Fruit fly (Drosophila melanogaster) whole organism, embryonic: ENCODE measurements around the gene CG31798.

ENCODE experiments used
- Asciz ChIP-seq: fragments of 200-800 bp; sonication (Bioruptor generic); optimal IDR thresholded peaks from 2 replicates; lab custom pipeline; 2017; ENCODE audit warnings: missing biosample characterization, mild to moderate bottlenecking, missing genetic modification characterization, missing genetic modification reagents
- Blimp-1 ChIP-seq: fragments of 200-800 bp; sonication (Bioruptor generic); optimal IDR thresholded peaks from 3 replicates; lab custom pipeline; 2018; ENCODE audit warnings: missing biosample characterization, missing genetic modification characterization, mild to moderate bottlenecking, moderate library complexity, missing genetic modification reagents
- CG10565 ChIP-seq: fragments of 200-800 bp; sonication (Bioruptor generic); optimal IDR thresholded peaks from 3 replicates; lab custom pipeline; 2016; ENCODE audit warnings: missing biosample characterization, mild to moderate bottlenecking, missing genetic modification characterization
- CG12071 ChIP-seq: fragments of 200-800 bp; sonication (Bioruptor generic); optimal IDR thresholded peaks from 3 replicates; lab custom pipeline; 2018; ENCODE audit warnings: missing biosample characterization, mild to moderate bottlenecking, missing genetic modification characterization
- CG12219 ChIP-seq: fragments of 200-800 bp; sonication (Bioruptor generic); optimal IDR thresholded peaks from 3 replicates; lab custom pipeline; 2018; ENCODE audit warnings: missing biosample characterization, mild to moderate bottlenecking, missing genetic modification characterization
- CG13775 ChIP-seq: fragments of 200-800 bp; sonication (Bioruptor generic); optimal IDR thresholded peaks from 3 replicates; lab custom pipeline; 2017; ENCODE audit warnings: missing biosample characterization, mild to moderate bottlenecking, missing genetic modification characterization
- CG14710 ChIP-seq: fragments of 200-800 bp; sonication (Bioruptor generic); optimal IDR thresholded peaks from 3 replicates; lab custom pipeline; 2019; ENCODE audit warnings: missing biosample characterization, mild to moderate bottlenecking, missing genetic modification characterization, moderate library complexity
- CG15514 ChIP-seq: fragments of 200-800 bp; sonication (Bioruptor generic); optimal IDR thresholded peaks from 3 replicates; lab custom pipeline; 2017; ENCODE audit warnings: missing biosample characterization, missing genetic modification characterization, mild to moderate bottlenecking, moderate library complexity, missing genetic modification reagents
- CG15601 ChIP-seq: fragments of 200-800 bp; sonication (Bioruptor generic); optimal IDR thresholded peaks from 3 replicates; lab custom pipeline; 2019; ENCODE audit warnings: missing biosample characterization, mild to moderate bottlenecking, missing genetic modification characterization, moderate library complexity
- CG2199 ChIP-seq: fragments of 200-800 bp; sonication (Bioruptor generic); IDR thresholded peaks from 3 replicates; pipeline ENCODE4 v1.3.6; 2022; ENCODE audit warnings: missing biosample characterization, missing genetic modification characterization
- CG30403 ChIP-seq: fragments of 200-800 bp; sonication (Bioruptor generic); optimal IDR thresholded peaks from 3 replicates; lab custom pipeline; 2016; ENCODE audit warnings: missing biosample characterization, missing genetic modification characterization
- CG31441 ChIP-seq: fragments of 200-800 bp; sonication (Bioruptor generic); IDR thresholded peaks from 2 replicates; pipeline ENCODE4 v1.3.6; 2022; ENCODE audit warnings: missing biosample characterization, missing genetic modification characterization
- CG32767 ChIP-seq: fragments of 200-800 bp; sonication (Bioruptor generic); IDR thresholded peaks from 2 replicates; pipeline ENCODE4 v1.3.6; 2022; ENCODE audit warnings: missing biosample characterization, missing genetic modification characterization
- CG6654 ChIP-seq: fragments of 200-800 bp; sonication (Bioruptor generic); optimal IDR thresholded peaks from 2 replicates; lab custom pipeline; 2017; ENCODE audit warnings: missing biosample characterization, mild to moderate bottlenecking, missing genetic modification characterization
- CG6689 ChIP-seq: fragments of 200-800 bp; sonication (Bioruptor generic); IDR thresholded peaks from 2 replicates; pipeline ENCODE4 v1.3.6; 2022; ENCODE audit warnings: missing biosample characterization, missing genetic modification characterization
- CG6813 ChIP-seq: fragments of 200-800 bp; sonication (Bioruptor generic); optimal IDR thresholded peaks from 2 replicates; lab custom pipeline; 2017; ENCODE audit warnings: missing biosample characterization, missing genetic modification characterization, mild to moderate bottlenecking, moderate library complexity, missing genetic modification reagents
- CG8388 ChIP-seq: fragments of 200-800 bp; sonication (Bioruptor generic); optimal IDR thresholded peaks from 2 replicates; lab custom pipeline; 2019; ENCODE audit warnings: missing biosample characterization, mild to moderate bottlenecking, missing genetic modification characterization, moderate library complexity
- CG9437 ChIP-seq: fragments of 200-800 bp; sonication (Bioruptor generic); optimal IDR thresholded peaks from 2 replicates; lab custom pipeline; 2018; ENCODE audit warnings: missing biosample characterization, mild to moderate bottlenecking, missing genetic modification characterization
- CG9817 ChIP-seq: fragments of 200-800 bp; sonication (Bioruptor generic); optimal IDR thresholded peaks from 2 replicates; lab custom pipeline; 2018; ENCODE audit warnings: missing biosample characterization, mild to moderate bottlenecking, missing genetic modification characterization, moderate library complexity
- Dbx ChIP-seq: fragments of 200-800 bp; sonication (Bioruptor generic); IDR thresholded peaks from 3 replicates; pipeline ENCODE4 v1.3.6; 2022; ENCODE audit warnings: missing biosample characterization, missing genetic modification characterization
- E2f2 ChIP-seq: fragments of 200-800 bp; sonication (Bioruptor generic); IDR thresholded peaks from 2 replicates; pipeline ENCODE4 v1.3.6; 2022; ENCODE audit warnings: missing biosample characterization, missing genetic modification characterization
- Ets97D ChIP-seq: fragments of 200-800 bp; sonication (Bioruptor generic); optimal IDR thresholded peaks from 3 replicates; lab custom pipeline; 2016; ENCODE audit warnings: missing biosample characterization, missing genetic modification characterization
- HLHmδ ChIP-seq: fragments of 200-800 bp; sonication (Bioruptor generic); optimal IDR thresholded peaks from 2 replicates; lab custom pipeline; 2018; ENCODE audit warnings: missing biosample characterization, mild to moderate bottlenecking, missing genetic modification characterization, moderate library complexity
- HmgZ ChIP-seq: fragments of 200-800 bp; sonication (Bioruptor generic); optimal IDR thresholded peaks from 2 replicates; lab custom pipeline; 2018; ENCODE audit warnings: missing biosample characterization, mild to moderate bottlenecking, missing genetic modification characterization
- Hr51 ChIP-seq, 2 experiments: fragments of 200-800 bp; sonication (Bioruptor generic); optimal IDR thresholded peaks; 2 replicates in 1 of 2; 3 replicates in 1 of 2; lab custom pipeline; 2016 to 2018; ENCODE audit warnings: missing biosample characterization in 2 of 2, missing genetic modification characterization in 2 of 2, mild to moderate bottlenecking in 1 of 2, moderate library complexity in 1 of 2
- Lhr ChIP-seq: fragments of 200-800 bp; sonication (Bioruptor generic); optimal IDR thresholded peaks from 3 replicates; lab custom pipeline; 2017; ENCODE audit warnings: mild to moderate bottlenecking, missing biosample characterization, missing genetic modification reagents, missing genetic modification characterization
- Med ChIP-seq: fragments of 200-800 bp; sonication (Bioruptor generic); peaks from one replicate; lab custom pipeline; 2016; ENCODE audit warnings: missing biosample characterization, missing genetic modification characterization, mild to moderate bottlenecking, inconsistent platforms, moderate library complexity
- Nf-YC ChIP-seq: fragments of 200-800 bp; optimal IDR thresholded peaks from 3 replicates; lab custom pipeline; 2019; ENCODE audit warnings: missing biosample characterization, mild to moderate bottlenecking, missing genetic modification characterization, moderate library complexity
- Ssrp ChIP-seq: fragments of 200-800 bp; sonication (Bioruptor generic); optimal IDR thresholded peaks from 2 replicates; lab custom pipeline; 2018; ENCODE audit warnings: missing biosample characterization, mild to moderate bottlenecking, missing genetic modification characterization, moderate library complexity
- Xrp1 ChIP-seq: fragments of 200-800 bp; sonication (Bioruptor generic); IDR thresholded peaks from 2 replicates; pipeline ENCODE4 v1.3.6; 2022; ENCODE audit warnings: missing biosample characterization, missing genetic modification characterization
- ase ChIP-seq: fragments of 200-800 bp; sonication (Bioruptor generic); IDR thresholded peaks from 3 replicates; pipeline ENCODE4 v1.3.6; 2022; ENCODE audit warnings: missing biosample characterization, missing genetic modification characterization
- crp ChIP-seq, 2 experiments: fragments of 200-800 bp; sonication (Bioruptor generic); optimal IDR thresholded peaks; 2 replicates in 1 of 2; 3 replicates in 1 of 2; lab custom pipeline; 2017; ENCODE audit warnings: missing biosample characterization in 2 of 2, missing genetic modification characterization in 2 of 2, mild to moderate bottlenecking in 1 of 2, moderate library complexity in 1 of 2
- dpn ChIP-seq, 2 experiments: fragments of 200-800 bp; sonication (Bioruptor generic); optimal IDR thresholded peaks; 3 replicates each; lab custom pipeline; 2016; ENCODE audit warnings: missing biosample characterization in 2 of 2, missing genetic modification characterization in 2 of 2
- emc ChIP-seq: fragments of 200-800 bp; sonication (Bioruptor generic); optimal IDR thresholded peaks from 2 replicates; lab custom pipeline; 2016; ENCODE audit warnings: missing biosample characterization, missing genetic modification characterization
- ems ChIP-seq: fragments of 200-800 bp; sonication (Bioruptor generic); optimal IDR thresholded peaks from 3 replicates; lab custom pipeline; 2016; ENCODE audit warnings: missing biosample characterization, missing genetic modification characterization
- gsb-n ChIP-seq: fragments of 200-800 bp; sonication (Bioruptor generic); optimal IDR thresholded peaks from 3 replicates; lab custom pipeline; 2018; ENCODE audit warnings: missing biosample characterization, mild to moderate bottlenecking, missing genetic modification characterization
- gt ChIP-seq: fragments of 200-800 bp; sonication (Bioruptor generic); IDR thresholded peaks from 2 replicates; pipeline ENCODE4 v1.3.6; 2022; ENCODE audit warnings: missing biosample characterization, missing genetic modification characterization
- lov ChIP-seq, 2 experiments: fragments of 200-800 bp in 1 of 2; fragments of >200 bp in 1 of 2; sonication (Bioruptor generic) in 1 of 2; IDR thresholded peaks in 1 of 2; optimal IDR thresholded peaks in 1 of 2; 2 replicates in 1 of 2; 3 replicates in 1 of 2; pipeline versions ENCODE4 v1.3.6 to Lab custom; 2017 to 2022; ENCODE audit warnings: missing biosample characterization in 1 of 2, missing genetic modification characterization in 1 of 2
- prd ChIP-seq, 3 experiments: fragments of >200 bp in 2 of 3; fragments of 200-800 bp in 1 of 3; sonication (Bioruptor generic) in 1 of 3; optimal IDR thresholded peaks in 2 of 3; IDR thresholded peaks in 1 of 3; 2 replicates in 2 of 3; 3 replicates in 1 of 3; pipeline versions ENCODE4 v1.3.6 to Lab custom; 2017 to 2022; ENCODE audit warnings: missing biosample characterization in 1 of 3, missing genetic modification characterization in 1 of 3
- pros ChIP-seq: fragments of 200-800 bp; sonication (Bioruptor generic); optimal IDR thresholded peaks from 3 replicates; lab custom pipeline; 2019; ENCODE audit warnings: missing biosample characterization, mild to moderate bottlenecking, missing genetic modification characterization, moderate library complexity
- salm ChIP-seq: fragments of 200-800 bp; sonication (Bioruptor generic); optimal IDR thresholded peaks from 2 replicates; lab custom pipeline; 2018; ENCODE audit warnings: missing biosample characterization, mild to moderate bottlenecking, missing genetic modification characterization
- seq ChIP-seq: fragments of 200-800 bp; sonication (Bioruptor generic); IDR thresholded peaks from 2 replicates; pipeline ENCODE4 v1.3.6; 2022; ENCODE audit warnings: missing biosample characterization, missing genetic modification characterization
- sob ChIP-seq: fragments of 200-800 bp; sonication (Bioruptor generic); IDR thresholded peaks from 2 replicates; pipeline ENCODE4 v1.3.6; 2022; ENCODE audit warnings: missing biosample characterization, missing genetic modification characterization
- sqz ChIP-seq: fragments of 200-800 bp; sonication (Bioruptor generic); optimal IDR thresholded peaks from 3 replicates; lab custom pipeline; 2018; ENCODE audit warnings: missing biosample characterization, mild to moderate bottlenecking, missing genetic modification characterization
- tx ChIP-seq: fragments of 200-800 bp; sonication (Bioruptor generic); optimal IDR thresholded peaks from 2 replicates; lab custom pipeline; 2016; ENCODE audit warnings: missing biosample characterization, missing genetic modification characterization
- zf30C ChIP-seq: fragments of 200-800 bp; sonication (Bioruptor generic); optimal IDR thresholded peaks from 3 replicates; lab custom pipeline; 2018; ENCODE audit warnings: missing biosample characterization, mild to moderate bottlenecking, missing genetic modification characterization

Gene CG31798

DNA sequence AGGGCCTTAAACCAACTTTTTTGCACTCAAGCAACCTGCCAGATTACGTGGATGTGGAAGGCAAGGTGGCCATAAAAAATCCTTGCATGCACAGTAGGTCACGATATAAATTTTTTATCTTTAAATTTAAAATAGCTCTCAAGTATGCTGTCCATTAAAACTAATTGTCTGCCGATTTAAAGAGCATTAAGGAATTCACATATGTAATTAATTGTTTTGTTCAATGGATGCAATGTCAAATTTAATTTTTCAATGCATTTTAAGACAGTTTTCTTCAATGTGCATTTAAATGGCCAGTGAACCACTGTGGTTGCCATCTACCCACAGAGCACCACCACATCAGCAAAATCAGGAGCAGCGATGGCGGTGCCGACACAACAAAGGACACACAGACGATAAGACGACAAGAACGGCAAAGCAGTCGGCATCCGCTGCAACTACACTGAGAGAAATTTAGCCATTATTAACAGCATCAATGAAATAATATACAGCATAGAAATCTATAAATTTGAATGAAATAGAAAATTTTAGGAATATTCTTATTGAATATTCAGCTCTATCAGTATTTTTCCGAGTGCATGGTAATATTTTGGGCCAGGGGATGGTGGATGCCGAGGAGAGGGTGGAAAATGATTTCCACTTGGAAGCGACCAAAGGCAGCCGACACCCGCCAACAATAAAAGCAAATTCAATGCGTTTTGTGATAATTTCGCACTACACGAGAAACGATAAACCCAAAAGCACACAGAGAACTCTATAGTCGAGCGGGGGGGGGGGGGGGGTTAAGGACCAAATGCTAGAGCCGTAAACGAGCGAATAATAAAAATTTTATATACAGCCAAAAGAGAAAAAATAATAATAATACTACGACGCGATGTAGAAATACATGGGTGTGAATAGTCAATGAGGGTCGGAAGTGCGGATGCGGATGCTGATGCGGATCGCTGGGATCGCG lies 16.6 kb upstream of the CG31798 start:
- no peak for TF ChIP-seq salm
- peak; percentile 3 for TF ChIP-seq CG9437 (GFP tag; lab: Kevin White, UChicago)
- peak; percentile 49 for TF ChIP-seq sqz (GFP tag; lab: Kevin White, UChicago)
- 0 out of 2 replicates have a peak, but pooled peaks have one; percentile 23 for TF ChIP-seq gt (GFP tag; lab: Robert Waterston, UW)
- TF ChIP-seq pros = peak; percentile 71
- peak; percentile 50 for TF ChIP-seq Ssrp
- TF ChIP-seq Dbx (GFP tag; lab: Robert Waterston, UW) = no peak
- no peak for TF ChIP-seq prd (optimal IDR thresholded peaks at IDR 0.05; lab: Kevin White, UChicago)
- peak; percentile 89 for TF ChIP-seq prd (GFP tag; IDR thresholded peaks at IDR 0.05; lab: Robert Waterston, UW)
- TF ChIP-seq CG13775 = peak; percentile 21
- TF ChIP-seq Blimp-1 (GFP tag; lab: Kevin White, UChicago) = peak; percentile 57
- TF ChIP-seq Asciz = peak; percentile 28
- TF ChIP-seq Hr51 (GFP tag; optimal IDR thresholded peaks at IDR 0.05; lab: Kevin White, UChicago) = peak in 1 of 2 experiments; percentile 38
- peak; percentile 59 for TF ChIP-seq CG8388 (GFP tag; lab: Kevin White, UChicago)
- TF ChIP-seq Ets97D (GFP tag; lab: Kevin White, UChicago) = no peak
- TF ChIP-seq emc = no peak
- peak; percentile 78 for TF ChIP-seq Med (GFP tag; lab: Kevin White, UChicago)
- TF ChIP-seq tx (GFP tag; lab: Kevin White, UChicago) = no peak
- peak; percentile 22 for TF ChIP-seq HmgZ (tag; lab: Kevin White, UChicago)
- peak; percentile 36 for TF ChIP-seq CG12219 (GFP tag; lab: Kevin White, UChicago)
- TF ChIP-seq CG31441 = peak; percentile 75
- TF ChIP-seq CG2199 = no peak
- peak; percentile 8 for TF ChIP-seq Lhr (GFP tag; lab: Kevin White, UChicago)
- no peak for TF ChIP-seq lov (optimal IDR thresholded peaks at IDR 0.05; lab: Kevin White, UChicago)
- TF ChIP-seq lov (GFP tag; IDR thresholded peaks at IDR 0.05; lab: Robert Waterston, UW) = peak; percentile 82; the same call in 2 of the 3 replicates
- peak; percentile 32 for TF ChIP-seq CG9817
- TF ChIP-seq CG30403 = peak; percentile 56
- TF ChIP-seq CG12071 = peak; percentile 10
- TF ChIP-seq CG14710 (tag; lab: Kevin White, UChicago) = peak; percentile 65
- TF ChIP-seq CG15601 (tag; lab: Kevin White, UChicago) = peak; percentile 52
- TF ChIP-seq dpn (GFP tag; optimal IDR thresholded peaks at IDR 0.05; lab: Kevin White, UChicago) = peak; percentile 20 to 30
- no peak for TF ChIP-seq CG15514 (GFP tag; lab: Kevin White, UChicago)
- TF ChIP-seq gsb-n (tag; lab: Kevin White, UChicago) = peak; percentile 55
- peak; percentile 35 for TF ChIP-seq CG6813 (GFP tag; lab: Kevin White, UChicago)
- TF ChIP-seq ems = no peak
- no peak for TF ChIP-seq E2f2
- no peak for TF ChIP-seq CG10565
- no peak for TF ChIP-seq crp (GFP tag; optimal IDR thresholded peaks at IDR 0.05; lab: Kevin White, UChicago)
- peak; percentile 54 for TF ChIP-seq CG6689
- no peak for TF ChIP-seq Nf-YC (tag; lab: Kevin White, UChicago)
- no peak for TF ChIP-seq sob
- no peak for TF ChIP-seq CG6654 (GFP tag; lab: Kevin White, UChicago)
- 0 out of 3 replicates have a peak, but pooled peaks have one; percentile 34 for TF ChIP-seq ase (GFP tag; lab: Robert Waterston, UW)
- TF ChIP-seq seq (GFP tag; lab: Robert Waterston, UW) = 0 out of 2 replicates have a peak, but pooled peaks have one; percentile 24
- 0 out of 2 replicates have a peak, but pooled peaks have one; percentile 10 for TF ChIP-seq CG32767 (GFP tag; lab: Robert Waterston, UW)
- TF ChIP-seq HLHmδ (GFP tag; lab: Kevin White, UChicago) = no peak
- peak; percentile 81 for TF ChIP-seq Xrp1
- peak; percentile 76 for TF ChIP-seq zf30C (GFP tag; lab: Kevin White, UChicago)
